Worm (Caenorhabditis elegans): ENCODE results near the gene Y43F4A.1.
A peak's percentile ranks its signal among the peaks of the same experiment; 100 is the strongest.

The Y43F4A.1 gene

ce11 chrIII:13258752-13259151, 35.9 kb downstream of the Y43F4A.1 start:
- TF ChIP-seq nfya-1 (tag; optimal IDR thresholded peaks at IDR 0.05): peak; percentile 29
- no peak for TF ChIP-seq Y22D7AL.16 (tag; optimal IDR thresholded peaks at IDR 0.05)

DNA sequence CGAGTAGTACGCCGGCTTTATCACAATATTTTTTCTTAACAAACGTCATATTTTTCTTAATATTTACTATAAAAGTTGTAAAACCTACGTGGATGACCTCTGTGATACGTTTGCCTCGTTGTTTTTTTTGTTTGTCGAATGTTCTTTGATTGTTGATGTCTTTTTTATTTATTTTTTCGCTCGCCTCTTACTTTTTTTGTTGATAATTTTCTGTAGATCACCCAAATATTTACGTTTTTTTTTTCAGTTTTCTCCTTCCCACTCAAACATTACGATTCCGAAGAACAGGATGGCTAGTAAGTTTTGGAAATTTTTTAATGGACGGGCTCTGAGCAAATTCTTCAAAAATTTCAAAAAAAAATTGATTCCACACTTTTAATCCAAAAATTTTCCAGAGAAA, 37.5 kb downstream of the Y43F4A.1 start:
- no peak for TF ChIP-seq ceh-19 (GFP tag; optimal IDR thresholded peaks at IDR 0.05)
- TF ChIP-seq fkh-6 (tag; optimal IDR thresholded peaks at IDR 0.05): no peak
- no peak for TF ChIP-seq C38D4.7 (GFP tag; optimal IDR thresholded peaks at IDR 0.05)
- TF ChIP-seq ceh-22 (tag; optimal IDR thresholded peaks at IDR 0.05): no peak
- no peak for TF ChIP-seq pha-4 (tag; optimal IDR thresholded peaks at IDR 0.05)
- no peak for TF ChIP-seq T23F11.4 (GFP tag; optimal IDR thresholded peaks at IDR 0.05)
- no peak for TF ChIP-seq ceh-18 (tag; optimal IDR thresholded peaks at IDR 0.05)
- no peak for TF ChIP-seq rnt-1 (tag; optimal IDR thresholded peaks at IDR 0.05)
- no peak for TF ChIP-seq ets-4 (tag; optimal IDR thresholded peaks at IDR 0.05)
- TF ChIP-seq syd-9 (tag; optimal IDR thresholded peaks at IDR 0.05): no peak
- TF ChIP-seq K09A11.1 (tag; optimal IDR thresholded peaks at IDR 0.05; ENCODE audit: insufficient read depth): no peak
- TF ChIP-seq nfya-1 (tag; optimal IDR thresholded peaks at IDR 0.05): no peak
- TF ChIP-seq pha-2 (tag; optimal IDR thresholded peaks at IDR 0.05): no peak
- TF ChIP-seq ref-2 (tag; optimal IDR thresholded peaks at IDR 0.05): no peak
- no peak for TF ChIP-seq sox-4 (tag; optimal IDR thresholded peaks at IDR 0.05)

DNA sequence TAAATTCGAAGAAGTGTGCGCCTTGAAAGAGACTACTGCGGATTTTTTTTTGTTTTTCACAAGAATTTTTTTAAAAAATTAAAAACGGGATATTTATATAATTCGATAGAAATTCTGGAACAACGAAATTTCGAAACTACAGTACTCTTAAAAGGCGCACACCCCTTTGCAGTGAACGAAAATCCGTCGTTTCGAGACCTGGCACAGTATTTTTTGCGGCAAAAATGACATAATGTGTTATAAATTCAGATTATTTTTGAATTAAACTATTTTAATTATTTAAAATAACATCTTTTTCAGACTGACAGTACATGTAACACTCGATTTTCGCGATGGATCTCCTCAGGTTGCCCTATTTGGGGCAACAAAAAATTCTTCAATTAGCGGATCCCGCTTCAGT, 40.1 kb downstream of the Y43F4A.1 start, which contains the start of gene F56A8.4:
F56A8.4 (plus strand) TSS at position 301 of the 400 bp plus-strand sequence.
- TF ChIP-seq pros-1 (tag; optimal IDR thresholded peaks at IDR 0.05) (no peak), T23F11.4 (GFP tag; optimal IDR thresholded peaks at IDR 0.05) (no peak), ahr-1 (tag; optimal IDR thresholded peaks at IDR 0.05) (no peak), sox-2 (GFP tag; IDR thresholded peaks at IDR 0.05) (no peak), dve-1 (tag; optimal IDR thresholded peaks at IDR 0.05) (no peak)

DNA sequence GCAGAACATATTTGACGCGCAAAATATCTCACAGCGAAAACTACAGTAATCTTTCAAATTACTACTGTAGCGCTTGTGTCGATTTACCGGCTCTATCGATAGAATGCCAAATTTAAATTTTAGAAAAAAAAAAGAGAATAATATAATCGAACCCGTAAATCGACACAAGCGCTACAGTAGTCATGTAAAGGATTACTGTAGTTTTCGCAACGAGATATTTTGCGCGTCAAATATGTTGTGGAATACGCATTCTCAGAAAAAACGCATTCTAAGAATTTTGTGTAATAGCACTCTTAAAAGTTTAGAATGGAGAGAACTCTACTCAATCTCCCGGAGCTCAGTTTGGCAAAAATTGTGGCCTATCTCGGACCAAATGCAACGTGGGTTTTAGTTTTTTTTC, 42.7 kb downstream of the Y43F4A.1 start, which contains the start of gene F56A8.5:
F56A8.5 (plus strand) TSS at position 301 of the 400 bp plus-strand sequence.
- TF ChIP-seq T23F11.4 (GFP tag; optimal IDR thresholded peaks at IDR 0.05) (no peak), ttx-3 (tag; optimal IDR thresholded peaks at IDR 0.05) (no peak), pqm-1 (tag; optimal IDR thresholded peaks at IDR 0.05) (no peak), pax-1 (tag; optimal IDR thresholded peaks at IDR 0.05) (no peak), nhr-11 (tag; optimal IDR thresholded peaks at IDR 0.05) (no peak), pros-1 (tag; optimal IDR thresholded peaks at IDR 0.05) (no peak), mec-3 (tag; optimal IDR thresholded peaks at IDR 0.05; ENCODE audit: borderline replicate concordance) (no peak), unc-86 (tag; optimal IDR thresholded peaks at IDR 0.05) (no peak), fkh-10 (GFP tag; optimal IDR thresholded peaks at IDR 0.05) (no peak), K09A11.1 (tag; optimal IDR thresholded peaks at IDR 0.05; ENCODE audit: insufficient read depth) (no peak), pag-3 (tag; optimal IDR thresholded peaks at IDR 0.05; ENCODE audit: borderline replicate concordance) (no peak)

ce11 chrIII:13267046-13267445, 44.2 kb downstream of the Y43F4A.1 start:
- TF ChIP-seq odd-2 (tag; optimal IDR thresholded peaks at IDR 0.05): no peak
- no peak for TF ChIP-seq ceh-30 (tag; optimal IDR thresholded peaks at IDR 0.05)
- TF ChIP-seq pag-3 (tag; optimal IDR thresholded peaks at IDR 0.05; ENCODE audit: borderline replicate concordance): no peak
- TF ChIP-seq hlh-8 (tag; optimal IDR thresholded peaks at IDR 0.05): no peak
- no peak for TF ChIP-seq sdc-2 (tag; optimal IDR thresholded peaks at IDR 0.05)
- no peak for TF ChIP-seq Y22D7AL.16 (tag; optimal IDR thresholded peaks at IDR 0.05)
- no peak for TF ChIP-seq ceh-18 (tag; optimal IDR thresholded peaks at IDR 0.05)
- no peak for TF ChIP-seq ahr-1 (tag; optimal IDR thresholded peaks at IDR 0.05)
- TF ChIP-seq mec-3 (tag; optimal IDR thresholded peaks at IDR 0.05; ENCODE audit: borderline replicate concordance): no peak

ce11 chrIII:13268856-13269255, 46.0 kb downstream of the Y43F4A.1 start, which contains the start of gene cpf-2:
Gene cpf-2 (minus strand): TSS chrIII:13268883.
- TF ChIP-seq ceh-48 (tag; optimal IDR thresholded peaks at IDR 0.05): peak; percentile 55
- TF ChIP-seq dve-1 (tag; optimal IDR thresholded peaks at IDR 0.05): no peak
- no peak for TF ChIP-seq pros-1 (tag; optimal IDR thresholded peaks at IDR 0.05)
- TF ChIP-seq ceh-22 (tag; optimal IDR thresholded peaks at IDR 0.05): no peak
- TF ChIP-seq gmeb-2 (tag; optimal IDR thresholded peaks at IDR 0.05): peak; percentile 41
- TF ChIP-seq unc-86 (tag; optimal IDR thresholded peaks at IDR 0.05): peak; percentile 65
- peak; percentile 72 for TF ChIP-seq ahr-1 (tag; optimal IDR thresholded peaks at IDR 0.05)
- peak; percentile 79 for TF ChIP-seq K02D7.2 (tag; optimal IDR thresholded peaks at IDR 0.05)
- TF ChIP-seq hlh-13 (GFP tag; optimal IDR thresholded peaks at IDR 0.05): no peak
- no peak for TF ChIP-seq Y22D7AL.16 (tag; optimal IDR thresholded peaks at IDR 0.05)
- TF ChIP-seq ceh-14 (tag; optimal IDR thresholded peaks at IDR 0.05): peak; percentile 54
- peak; percentile 62 for TF ChIP-seq ceh-34 (tag; optimal IDR thresholded peaks at IDR 0.05)
- TF ChIP-seq fax-1 (tag; optimal IDR thresholded peaks at IDR 0.05): peak; percentile 53
- TF ChIP-seq T23F11.4 (GFP tag; optimal IDR thresholded peaks at IDR 0.05): peak; percentile 55
- TF ChIP-seq pha-4 (tag; optimal IDR thresholded peaks at IDR 0.05): no peak
- TF ChIP-seq ets-4 (tag; optimal IDR thresholded peaks at IDR 0.05): no peak
- TF ChIP-seq ceh-9 (tag; optimal IDR thresholded peaks at IDR 0.05): no peak
- peak; percentile 48 for TF ChIP-seq ttx-3 (tag; optimal IDR thresholded peaks at IDR 0.05)
- TF ChIP-seq nhr-232 (tag; optimal IDR thresholded peaks at IDR 0.05): peak; percentile 39
